Worm (Caenorhabditis elegans): Measurements from ENCODE around the gene gpx-2.

ce11 chrII:14916848-14917247 lies 50.3 kb downstream of the gpx-2 start:
- no peak for TF ChIP-seq dao-5 (tag; optimal IDR thresholded peaks at IDR 0.05)
- TF ChIP-seq W03F9.2 (tag; optimal IDR thresholded peaks at IDR 0.05) = no peak
- no peak for TF ChIP-seq him-1 (tag; optimal IDR thresholded peaks at IDR 0.05)
